Worm (Caenorhabditis elegans): ENCODE measurements around the gene zipt-7.1.

- TF ChIP-seq snpc-4 (tag; optimal IDR thresholded peaks at IDR 0.05) (no peak), hlh-4 (tag; optimal IDR thresholded peaks at IDR 0.05) (no peak), dpl-1 (GFP tag; optimal IDR thresholded peaks at IDR 0.05) (no peak)
Observed at ce11 chrIV:17292350-17292749, 4.4 kb upstream of the zipt-7.1 start.
